Worm (Caenorhabditis elegans) whole organism, mixed stage, embryonic: ENCODE results near the gene hpx-2.

Experiments
- nhr-237 ChIP-seq: fragments of 150-350 bp; optimal IDR thresholded peaks from 2 replicates; lab custom pipeline; 2014; ENCODE audit warnings: missing biosample characterization, missing genetic modification characterization
- pha-4 ChIP-seq: fragments of 150-350 bp; optimal IDR thresholded peaks from 2 replicates; lab custom pipeline; 2018; ENCODE audit warnings: missing biosample characterization, missing genetic modification reagents, missing genetic modification characterization

DNA sequence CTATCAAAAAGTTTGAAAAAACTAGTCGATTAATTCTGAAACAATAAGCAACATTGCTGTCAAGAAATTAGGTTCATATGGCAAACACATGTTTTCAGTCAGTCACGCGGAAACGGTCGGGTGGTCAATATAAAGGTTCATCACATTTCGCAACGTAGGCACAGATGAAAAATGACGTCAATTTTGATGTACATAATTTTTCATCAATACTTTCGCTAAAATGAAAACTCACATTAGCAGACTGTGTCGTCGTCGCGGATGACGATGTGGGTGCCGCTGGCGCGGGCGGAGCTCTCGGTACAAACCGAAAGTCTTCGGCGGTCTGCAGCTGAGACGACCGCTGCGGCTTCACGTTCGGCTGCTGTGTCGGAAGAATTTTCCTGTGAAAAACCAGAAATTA, 46.4 kb upstream of the hpx-2 start, which contains the start of gene swan-2:
- TF ChIP-seq nhr-237 (tag; lab: Kevin White, UChicago) (no peak), pha-4 (tag; lab: Kevin White, UChicago) (no peak)
